Fruit fly (Drosophila melanogaster): ENCODE data around the gene Nuak.

DNA sequence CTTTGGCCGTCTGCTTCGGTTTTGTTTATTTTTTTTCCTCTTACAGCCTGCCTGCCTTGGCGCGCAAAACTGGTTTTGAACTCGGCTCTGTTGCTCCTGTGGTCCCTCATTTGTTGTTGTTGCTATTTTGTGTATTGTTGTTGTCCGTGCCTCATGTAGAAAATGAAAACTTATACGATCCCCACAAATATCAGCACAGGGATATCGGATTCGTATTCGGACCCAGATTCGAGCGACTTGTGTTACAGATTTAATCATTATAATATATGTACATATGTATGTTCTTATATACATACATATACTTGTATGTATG, 93.2 kb downstream of the Nuak start:
- TF ChIP-seq CG5204 (GFP tag; optimal IDR thresholded peaks at IDR 0.05) = no peak
- no peak for TF ChIP-seq CG11617 (GFP tag; optimal IDR thresholded peaks at IDR 0.05)
- no peak for TF ChIP-seq bab1 (GFP tag; optimal IDR thresholded peaks at IDR 0.05)
- TF ChIP-seq CG12768 (GFP tag; optimal IDR thresholded peaks at IDR 0.05) = no peak
- TF ChIP-seq CG33017 (tag; optimal IDR thresholded peaks at IDR 0.05) = no peak
- TF ChIP-seq tj (GFP tag; optimal IDR thresholded peaks at IDR 0.05) = no peak
- TF ChIP-seq Clk (GFP tag; optimal IDR thresholded peaks at IDR 0.05) = no peak
- TF ChIP-seq Crg-1 (GFP tag; optimal IDR thresholded peaks at IDR 0.05) = no peak
- peak; percentile 31 for TF ChIP-seq kay (GFP tag; ENCODE audit: borderline replicate concordance)
- TF ChIP-seq CG7045 (GFP tag; optimal IDR thresholded peaks at IDR 0.05) = no peak
- no peak for TF ChIP-seq Mnt (GFP tag; optimal IDR thresholded peaks at IDR 0.05)
